Worm (Caenorhabditis elegans): Measurements from ENCODE around the gene egg-1.

DNA sequence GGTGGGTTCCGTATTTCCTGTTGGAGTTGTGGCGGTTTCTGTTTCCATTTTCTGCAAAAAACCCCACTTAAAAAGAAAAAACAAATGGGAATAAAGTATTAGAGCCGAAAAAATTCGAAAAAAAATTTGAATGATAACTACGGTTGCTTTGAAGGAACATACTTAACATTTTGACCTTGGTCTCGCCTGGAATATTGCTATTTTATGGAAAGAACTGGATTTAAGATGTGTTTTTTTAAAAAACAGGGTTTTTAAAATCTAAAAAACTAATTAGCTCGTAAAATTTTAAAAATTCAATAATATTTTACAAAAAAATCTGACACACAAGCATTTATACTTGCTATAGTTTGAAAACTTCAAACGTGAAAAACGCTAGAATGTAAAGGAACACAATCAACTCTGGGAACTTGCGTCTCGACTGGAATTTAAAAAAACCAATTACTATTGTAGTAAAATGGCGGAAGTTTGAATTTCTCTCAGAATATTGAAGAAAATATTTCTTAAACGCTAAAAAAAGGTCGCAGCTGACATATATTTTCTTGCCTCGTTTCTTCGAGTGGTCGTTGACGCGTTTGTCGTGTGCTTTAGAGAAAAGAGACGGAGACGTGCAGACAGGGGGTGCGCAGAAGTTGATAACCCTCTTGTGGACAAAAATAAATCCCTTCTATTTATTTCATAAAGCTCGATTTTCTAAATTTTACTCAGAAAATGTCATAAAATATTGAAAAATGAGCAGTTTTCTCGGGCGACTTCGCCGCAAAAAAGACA, 29.8 kb upstream of the egg-1 start, which contains the start of the genes lgg-3 and rgs-5:
- TF ChIP-seq unc-62 (GFP tag; optimal IDR thresholded peaks at IDR 0.05) (no peak), F49E8.2 (tag; optimal IDR thresholded peaks at IDR 0.05; ENCODE audit: insufficient read depth) (no peak), lin-35 (GFP tag; optimal IDR thresholded peaks at IDR 0.05) (peak in 1 of 3 experiments; percentile 30), mxl-1 (tag; optimal IDR thresholded peaks at IDR 0.05) (no peak)
